Worm (Caenorhabditis elegans) whole organism, L4 larva: ENCODE data around the gene F46H5.3.

Source experiments
- F37D6.2 ChIP-seq: sonication (generic microtip); optimal IDR thresholded peaks from 2 replicates; lab custom pipeline; 2016; ENCODE audit warnings: mild to moderate bottlenecking, missing genetic modification characterization, missing compliant biosample characterization
- T20F7.1 ChIP-seq: fragments of 200-800 bp; sonication (Bioruptor generic); optimal IDR thresholded peaks from 2 replicates; lab custom pipeline; 2018; ENCODE audit warnings: mild to moderate bottlenecking, missing genetic modification characterization, missing compliant biosample characterization
- ZK546.5 ChIP-seq, 2 experiments: sonication (generic microtip); optimal IDR thresholded peaks; 2 replicates each; lab custom pipeline; 2017; ENCODE audit warnings: missing biosample characterization in 2 of 2, missing genetic modification characterization in 2 of 2
- aha-1 ChIP-seq: fragments of 150-350 bp; peaks from one replicate; lab custom pipeline; 2014; ENCODE audit warnings: missing biosample characterization, missing genetic modification characterization
- ama-1 ChIP-seq: fragments of 150-350 bp; optimal IDR thresholded peaks from 2 replicates; lab custom pipeline; 2014; ENCODE audit warnings: inconsistent platforms, mixed read lengths
- arid-1 ChIP-seq: fragments of 200-800 bp; sonication (Bioruptor generic); conservative IDR thresholded peaks from 2 replicates; pipeline ENCODE4 v1.3.6; 2022; ENCODE audit warnings: missing genetic modification reagents, missing genetic modification characterization, missing compliant biosample characterization
- ceh-20 ChIP-seq: fragments of 200-800 bp; sonication (Bioruptor generic); IDR thresholded peaks from 2 replicates; pipeline ENCODE4 v1.3.6; 2022; ENCODE audit warnings: missing genetic modification reagents, missing genetic modification characterization, missing compliant biosample characterization
- ceh-44 ChIP-seq: fragments of 200-800 bp; sonication (Bioruptor generic); IDR thresholded peaks from 2 replicates; pipeline ENCODE4 v1.3.6; 2022; ENCODE audit warnings: missing genetic modification reagents, missing genetic modification characterization, missing compliant biosample characterization
- ces-1 ChIP-seq: fragments of 150-350 bp; sonication (generic microtip); optimal IDR thresholded peaks from 4 replicates; lab custom pipeline; 2014; ENCODE audit warnings: missing biosample characterization, missing genetic modification reagents, missing genetic modification characterization
- ctbp-1 ChIP-seq: fragments of 200-800 bp; sonication (Bioruptor generic); IDR thresholded peaks from 2 replicates; pipeline ENCODE4 v1.3.6; 2022; ENCODE audit warnings: missing genetic modification reagents, missing genetic modification characterization, missing compliant biosample characterization
- daf-12 ChIP-seq: fragments of 150-350 bp; optimal IDR thresholded peaks from 2 replicates; lab custom pipeline; 2014; ENCODE audit warnings: missing biosample characterization, missing genetic modification reagents, missing genetic modification characterization
- daf-8 ChIP-seq: fragments of 200-800 bp; sonication (Bioruptor generic); IDR thresholded peaks from 2 replicates; pipeline ENCODE4 v1.3.6; 2022; ENCODE audit warnings: missing genetic modification characterization, missing compliant biosample characterization
- dmd-9 ChIP-seq: fragments of 200-800 bp; sonication (Bioruptor generic); IDR thresholded peaks from 2 replicates; pipeline ENCODE4 v1.3.6; 2022; ENCODE audit warnings: missing genetic modification reagents, missing genetic modification characterization, missing compliant biosample characterization
- duxl-1 ChIP-seq: sonication (generic microtip); optimal IDR thresholded peaks from 2 replicates; lab custom pipeline; 2016; ENCODE audit warnings: mild to moderate bottlenecking, missing genetic modification characterization, moderate library complexity, missing compliant biosample characterization; ENCODE audit not compliant: poor library complexity
- dve-1 ChIP-seq: sonication (generic microtip); optimal IDR thresholded peaks from 2 replicates; lab custom pipeline; 2017; ENCODE audit warnings: antibody characterized with exemption, mild to moderate bottlenecking, missing genetic modification characterization, missing compliant biosample characterization; ENCODE audit not compliant: insufficient read depth
- egl-43 ChIP-seq: fragments of 200-800 bp; sonication (Bioruptor generic); IDR thresholded peaks from 2 replicates; pipeline ENCODE4 v1.3.6; 2022; ENCODE audit warnings: missing genetic modification reagents, missing genetic modification characterization, missing compliant biosample characterization
- fkh-10 ChIP-seq: fragments of 150-350 bp; optimal IDR thresholded peaks from 2 replicates; lab custom pipeline; 2014; ENCODE audit warnings: missing biosample characterization, missing genetic modification reagents, missing genetic modification characterization
- gei-8 ChIP-seq: fragments of 200-800 bp; sonication (Bioruptor generic); optimal IDR thresholded peaks from 2 replicates; lab custom pipeline; 2018; ENCODE audit warnings: mild to moderate bottlenecking, missing genetic modification characterization, missing compliant biosample characterization
- hlh-11 ChIP-seq: fragments of 200-800 bp; sonication (Bioruptor generic); optimal IDR thresholded peaks from 2 replicates; lab custom pipeline; 2018; ENCODE audit warnings: mild to moderate bottlenecking, missing genetic modification characterization, missing compliant biosample characterization
- hlh-30 ChIP-seq: sonication (generic microtip); optimal IDR thresholded peaks from 2 replicates; lab custom pipeline; 2017; ENCODE audit warnings: antibody characterized with exemption, mild to moderate bottlenecking, missing genetic modification characterization, missing compliant biosample characterization; ENCODE audit not compliant: insufficient read depth
- hmg-1.1 ChIP-seq: fragments of 200-800 bp; sonication (Bioruptor generic); IDR thresholded peaks from 2 replicates; pipeline ENCODE4 v1.3.6; 2022; ENCODE audit warnings: missing genetic modification reagents, missing genetic modification characterization, missing compliant biosample characterization
- jun-1 ChIP-seq: fragments of 150-350 bp; optimal IDR thresholded peaks from 2 replicates; lab custom pipeline; 2014; ENCODE audit warnings: missing biosample characterization, missing genetic modification reagents, missing genetic modification characterization
- lim-7 ChIP-seq: fragments of 200-800 bp; sonication (Bioruptor generic); IDR thresholded peaks from 2 replicates; pipeline ENCODE4 v1.3.6; 2022; ENCODE audit warnings: missing genetic modification characterization, missing compliant biosample characterization
- lin-1 ChIP-seq: fragments of 200-800 bp; sonication (Bioruptor generic); IDR thresholded peaks from 2 replicates; pipeline ENCODE4 v1.3.6; 2022; ENCODE audit warnings: missing genetic modification reagents, missing genetic modification characterization, missing compliant biosample characterization
- lir-3 ChIP-seq: sonication (generic microtip); optimal IDR thresholded peaks from 2 replicates; lab custom pipeline; 2016; ENCODE audit warnings: mild to moderate bottlenecking, missing genetic modification characterization, missing compliant biosample characterization
- mep-1 ChIP-seq: fragments of 150-350 bp; sonication (generic microtip); optimal IDR thresholded peaks from 3 replicates; lab custom pipeline; 2014; ENCODE audit warnings: missing biosample characterization, missing genetic modification characterization
- mxl-2 ChIP-seq: fragments of 200-800 bp; sonication (Bioruptor generic); conservative IDR thresholded peaks from 2 replicates; pipeline ENCODE4 v1.3.6; 2022; ENCODE audit warnings: missing genetic modification reagents, missing genetic modification characterization, missing compliant biosample characterization
- mxl-3 ChIP-seq: fragments of 200-800 bp; sonication (Bioruptor generic); optimal IDR thresholded peaks from 2 replicates; lab custom pipeline; 2018; ENCODE audit warnings: mild to moderate bottlenecking, missing genetic modification characterization, missing compliant biosample characterization
- nhr-41 ChIP-seq: fragments of 200-800 bp; sonication (Bioruptor generic); IDR thresholded peaks from 2 replicates; pipeline ENCODE4 v1.3.6; 2022; ENCODE audit warnings: missing genetic modification reagents, missing genetic modification characterization, missing compliant biosample characterization
- nhr-6 ChIP-seq: fragments of 150-350 bp; optimal IDR thresholded peaks from 2 replicates; lab custom pipeline; 2014; ENCODE audit warnings: missing biosample characterization, missing genetic modification characterization
- nhr-77 ChIP-seq: fragments of 150-350 bp; optimal IDR thresholded peaks from 2 replicates; lab custom pipeline; 2014; ENCODE audit warnings: missing biosample characterization, missing genetic modification characterization
- pha-4 ChIP-seq, 2 experiments: fragments of 150-350 bp in 1 of 2; fragments of 200-800 bp in 1 of 2; sonication (Bioruptor generic) in 1 of 2; IDR thresholded peaks in 1 of 2; optimal IDR thresholded peaks in 1 of 2; 2 replicates each; pipeline versions ENCODE4 v1.3.6 to Lab custom; 2014 to 2022; ENCODE audit warnings: missing genetic modification characterization in 2 of 2, missing genetic modification reagents in 2 of 2, missing biosample characterization in 1 of 2, missing compliant biosample characterization in 1 of 2
- rbr-2 ChIP-seq: sonication (generic microtip); optimal IDR thresholded peaks from 2 replicates; lab custom pipeline; 2016; ENCODE audit warnings: missing genotype, missing genetic modification characterization, missing compliant biosample characterization
- saeg-2 ChIP-seq: fragments of 200-800 bp; sonication (Bioruptor generic); IDR thresholded peaks from 2 replicates; pipeline ENCODE4 v1.3.6; 2022; ENCODE audit warnings: missing genetic modification reagents, missing genetic modification characterization, missing compliant biosample characterization
- set-16 ChIP-seq: fragments of 200-800 bp; sonication (Bioruptor generic); IDR thresholded peaks from 2 replicates; pipeline ENCODE4 v1.3.6; 2022; ENCODE audit warnings: missing genetic modification reagents, missing genetic modification characterization, missing compliant biosample characterization
- spr-1 ChIP-seq: sonication (generic microtip); optimal IDR thresholded peaks from 2 replicates; lab custom pipeline; 2016; ENCODE audit warnings: mild to moderate bottlenecking, missing genetic modification characterization, missing compliant biosample characterization
- unc-130 ChIP-seq: sonication (generic microtip); optimal IDR thresholded peaks from 2 replicates; lab custom pipeline; 2016; ENCODE audit warnings: missing genetic modification reagents, missing genetic modification characterization, missing compliant biosample characterization
- unc-62 ChIP-seq, 3 experiments: fragments of 150-350 bp in 1 of 3; sonication (generic microtip); optimal IDR thresholded peaks in 2 of 3; peaks in 1 of 3; 1 replicate in 1 of 3; 2 replicates in 2 of 3; lab custom pipeline; 2014 to 2017; ENCODE audit warnings: missing biosample characterization in 3 of 3, missing genetic modification characterization in 3 of 3, missing genetic modification reagents in 3 of 3, missing genotype in 1 of 3
- zag-1 ChIP-seq: fragments of 150-350 bp; optimal IDR thresholded peaks from 2 replicates; lab custom pipeline; 2014; ENCODE audit warnings: missing biosample characterization, missing genetic modification characterization
- zip-11 ChIP-seq: fragments of 200-800 bp; sonication (Bioruptor generic); IDR thresholded peaks from 2 replicates; pipeline ENCODE4 v1.3.6; 2022; ENCODE audit warnings: missing genetic modification characterization, missing compliant biosample characterization

F46H5.3 gene

DNA sequence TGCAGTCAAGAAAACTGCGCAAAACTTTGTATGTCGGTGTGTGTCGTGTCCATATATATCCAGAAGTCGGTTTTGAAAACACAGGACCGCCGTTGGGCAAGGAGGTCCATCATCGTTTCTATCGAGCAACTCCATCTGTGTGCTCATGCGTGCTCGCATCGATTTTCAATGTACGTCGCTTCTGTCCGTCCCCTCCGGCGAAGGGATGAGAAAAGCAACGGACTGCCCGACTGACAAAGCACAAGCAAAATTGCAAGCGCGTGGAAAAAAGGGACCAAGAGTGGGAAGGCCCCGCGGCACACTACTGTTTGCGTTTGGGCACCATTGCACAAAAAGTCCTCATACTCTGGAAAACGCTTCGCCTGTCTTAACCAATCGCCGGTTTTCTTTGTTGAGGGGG, 16.1 kb downstream of the F46H5.3 start:
- no peak for TF ChIP-seq nhr-6
- no peak for TF ChIP-seq unc-62 (GFP tag; optimal IDR thresholded peaks at IDR 0.05 in 1 of 2; lab: Kevin White, UChicago)
- TF ChIP-seq unc-62 (tag; optimal IDR thresholded peaks at IDR 0.05; lab: Kevin White, UChicago), result no peak
- TF ChIP-seq saeg-2, result no peak
- TF ChIP-seq F37D6.2 (tag; lab: Kevin White, UChicago), result no peak
- peak; percentile 5 for TF ChIP-seq hlh-30
- TF ChIP-seq hmg-1.1 (GFP tag; lab: Robert Waterston, UW), result peak; percentile 48
- 0 out of 2 replicates have a peak, but pooled peaks have one; percentile 6 for TF ChIP-seq dmd-9
- peak; percentile 29 for TF ChIP-seq aha-1 (tag; lab: Kevin White, UChicago)
- peak; percentile 10 for TF ChIP-seq fkh-10 (GFP tag; lab: Kevin White, UChicago)
- no peak for TF ChIP-seq T20F7.1 (GFP tag; lab: Kevin White, UChicago)
- no peak for TF ChIP-seq jun-1
- TF ChIP-seq hlh-11 (tag; lab: Kevin White, UChicago), result no peak
- no peak for TF ChIP-seq duxl-1 (tag; lab: Kevin White, UChicago)
- TF ChIP-seq ceh-20, result 0 out of 2 replicates have a peak, but pooled peaks have one; percentile 38

DNA sequence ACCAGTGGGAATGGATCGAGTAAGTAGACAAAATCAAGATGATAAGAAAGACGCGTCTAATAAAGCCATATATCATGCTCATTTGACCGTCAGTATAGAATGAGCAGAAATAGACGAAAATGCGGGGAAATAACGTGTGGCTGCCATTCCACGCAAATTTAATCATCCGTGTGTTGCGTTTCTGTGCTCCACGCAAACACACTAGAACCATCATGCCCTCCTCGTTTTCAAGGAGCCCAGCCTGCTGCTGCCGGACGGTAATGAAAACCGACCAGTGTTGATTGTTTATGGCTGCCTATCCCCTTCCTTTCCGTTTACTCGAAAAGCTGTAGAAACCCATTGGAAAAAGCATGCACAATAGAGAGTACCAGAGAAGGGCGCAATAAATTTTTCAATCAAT, 18.3 kb downstream of the F46H5.3 start:
- no peak for TF ChIP-seq mxl-2 (GFP tag; lab: Robert Waterston, UW)
- peak; percentile 29 for TF ChIP-seq aha-1 (tag; lab: Kevin White, UChicago)

- no peak for TF ChIP-seq arid-1 (GFP tag; lab: Robert Waterston, UW)
- TF ChIP-seq ama-1, result no peak
- no peak for TF ChIP-seq mep-1 (tag; lab: Kevin White, UChicago)
- peak; percentile 5 for TF ChIP-seq rbr-2 (tag; lab: Kevin White, UChicago)
- TF ChIP-seq mxl-3 (GFP tag; lab: Kevin White, UChicago), result no peak
- TF ChIP-seq ctbp-1 (GFP tag; lab: Robert Waterston, UW), result 0 out of 2 replicates have a peak, but pooled peaks have one; percentile 23
- TF ChIP-seq ces-1 (GFP tag; lab: Kevin White, UChicago), result no peak
- TF ChIP-seq nhr-77 (tag; lab: Kevin White, UChicago), result no peak
- no peak for TF ChIP-seq dmd-9
- no peak for TF ChIP-seq dve-1
- TF ChIP-seq lir-3 (tag; lab: Kevin White, UChicago), result no peak
- TF ChIP-seq lim-7 (GFP tag; lab: Robert Waterston, UW), result 0 out of 2 replicates have a peak, but pooled peaks have one; percentile 21
- TF ChIP-seq aha-1 (tag; lab: Kevin White, UChicago), result peak; percentile 92
- TF ChIP-seq jun-1, result no peak
- no peak for TF ChIP-seq lin-1 (GFP tag; lab: Robert Waterston, UW)
- TF ChIP-seq zip-11 (GFP tag; lab: Robert Waterston, UW), result no peak
- no peak for TF ChIP-seq zag-1 (tag; lab: Kevin White, UChicago)
- peak; percentile 95 for TF ChIP-seq set-16 (GFP tag; lab: Robert Waterston, UW)
- peak; percentile 19 for TF ChIP-seq hlh-30
- no peak for TF ChIP-seq daf-12
- no peak for TF ChIP-seq daf-8 (GFP tag; lab: Robert Waterston, UW)
- peak; percentile 45; the same call in 1 of the 2 replicates for TF ChIP-seq egl-43
- no peak for TF ChIP-seq unc-130 (GFP tag; lab: Kevin White, UChicago)
- no peak for TF ChIP-seq ceh-20
- TF ChIP-seq pha-4 (GFP tag; IDR thresholded peaks at IDR 0.05; lab: Robert Waterston, UW), result no peak
- TF ChIP-seq pha-4 (tag; optimal IDR thresholded peaks at IDR 0.05; lab: Kevin White, UChicago), result no peak
- no peak for TF ChIP-seq gei-8 (GFP tag; lab: Kevin White, UChicago)
- peak; percentile 29 for TF ChIP-seq F37D6.2 (tag; lab: Kevin White, UChicago)
- TF ChIP-seq ceh-44 (GFP tag; lab: Robert Waterston, UW), result no peak
- no peak for TF ChIP-seq nhr-41 (GFP tag; lab: Robert Waterston, UW)
- no peak for TF ChIP-seq spr-1
- no peak for TF ChIP-seq ZK546.5 (tag; optimal IDR thresholded peaks at IDR 0.05; lab: Kevin White, UChicago)
Measured at ce11 chrX:7217704-7218479, 20.6 kb downstream of the F46H5.3 start, which contains the start of gene syd-9. Gene syd-9, plus strand, starts transcription at chrX:7218097.
